Worm (Caenorhabditis elegans) whole organism, young adult: ENCODE results near the gene srg-51.

ENCODE experiments used
- ama-1 ChIP-seq, 3 experiments: fragments of 150-350 bp in 1 of 3; sonication (generic microtip) in 2 of 3; optimal IDR thresholded peaks; 2 replicates each; lab custom pipeline; 2014 to 2018; ENCODE audit warnings: missing biosample characterization in 2 of 3, missing genetic modification characterization in 2 of 3, missing genetic modification reagents in 2 of 3
- aptf-2 ChIP-seq: fragments of 200-800 bp; sonication (Bioruptor generic); conservative IDR thresholded peaks from 2 replicates; pipeline ENCODE4 v1.3.6; 2022; ENCODE audit warnings: missing genetic modification reagents, missing genetic modification characterization, missing compliant biosample characterization
- lir-1 ChIP-seq: fragments of 200-800 bp; sonication (Bioruptor generic); conservative IDR thresholded peaks from 2 replicates; pipeline ENCODE4 v1.3.6; 2022; ENCODE audit warnings: missing genetic modification reagents, missing genetic modification characterization, missing compliant biosample characterization
- madf-8 ChIP-seq: fragments of 200-800 bp; sonication (Bioruptor generic); conservative IDR thresholded peaks from 2 replicates; pipeline ENCODE4 v1.3.6; 2022; ENCODE audit warnings: missing genetic modification reagents, missing genetic modification characterization, missing compliant biosample characterization
- pha-4 ChIP-seq: fragments of 150-350 bp; sonication (generic microtip); optimal IDR thresholded peaks from 2 replicates; lab custom pipeline; 2014; ENCODE audit warnings: missing biosample characterization, missing genetic modification reagents, missing genetic modification characterization
- rec-8 ChIP-seq, 2 experiments: sonication (generic microtip); optimal IDR thresholded peaks; 2 replicates each; lab custom pipeline; 2016; ENCODE audit warnings: mild to moderate bottlenecking in 2 of 2, missing genetic modification characterization in 2 of 2, missing genetic modification reagents in 2 of 2, missing genotype in 2 of 2, missing biosample characterization in 1 of 2, missing compliant biosample characterization in 1 of 2, moderate library complexity in 1 of 2
- xnd-1 ChIP-seq: sonication (generic microtip); optimal IDR thresholded peaks from 2 replicates; lab custom pipeline; 2016; ENCODE audit warnings: missing genotype, missing genetic modification reagents, missing genetic modification characterization, missing compliant biosample characterization
- ztf-26 ChIP-seq: sonication (generic microtip); optimal IDR thresholded peaks from 2 replicates; lab custom pipeline; 2017; ENCODE audit warnings: missing genetic modification characterization, missing compliant biosample characterization
- ztf-6 ChIP-seq: fragments of 200-800 bp; sonication (Bioruptor generic); IDR thresholded peaks from 2 replicates; pipeline ENCODE4 v1.3.6; 2022; ENCODE audit warnings: missing genetic modification reagents, missing genetic modification characterization, missing compliant biosample characterization

DNA sequence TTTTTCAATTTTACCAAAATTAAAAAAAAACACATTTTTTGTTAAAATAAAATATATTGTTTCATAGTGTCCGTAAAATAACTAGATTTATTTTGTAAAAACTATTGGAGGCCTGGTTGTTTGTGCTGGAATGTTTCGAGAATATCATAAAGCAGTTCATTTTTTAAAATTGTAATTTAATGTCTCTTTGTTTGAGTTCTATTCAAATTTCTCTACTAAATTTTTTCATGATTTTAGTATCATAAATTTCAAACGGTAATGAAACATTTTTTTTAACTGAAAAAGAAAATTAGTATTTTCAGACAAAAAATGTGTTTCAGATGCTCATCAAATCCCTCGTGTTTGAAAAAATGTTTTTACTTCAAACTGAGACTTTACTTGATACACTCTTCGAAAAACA lies 24.9 kb upstream of the srg-51 start:
- no peak for TF ChIP-seq xnd-1 (tag; lab: Kevin White, UChicago)
- no peak for TF ChIP-seq ztf-6 (GFP tag; lab: Robert Waterston, UW)
- TF ChIP-seq rec-8 (tag; optimal IDR thresholded peaks at IDR 0.05; lab: Kevin White, UChicago), result no peak
- no peak for TF ChIP-seq aptf-2
- TF ChIP-seq lir-1 (GFP tag; lab: Robert Waterston, UW), result no peak
- TF ChIP-seq ama-1 (optimal IDR thresholded peaks at IDR 0.05; lab: Kevin White, UChicago), result no peak
- no peak for TF ChIP-seq ama-1 (GFP tag; optimal IDR thresholded peaks at IDR 0.05; lab: Kevin White, UChicago)
- no peak for TF ChIP-seq ztf-26
- TF ChIP-seq pha-4, result no peak
- TF ChIP-seq madf-8 (GFP tag; lab: Robert Waterston, UW), result no peak
